Fruit fly (Drosophila melanogaster) whole organism, embryonic: ENCODE data around the gene APP-BP1.

Experiments
- CG10431 ChIP-seq: fragments of 200-800 bp; sonication (Bioruptor generic); optimal IDR thresholded peaks from 3 replicates; lab custom pipeline; 2018; ENCODE audit warnings: missing biosample characterization, mild to moderate bottlenecking, missing genetic modification characterization
- CG11093 ChIP-seq: fragments of 200-800 bp; sonication (Bioruptor generic); IDR thresholded peaks from 3 replicates; pipeline ENCODE4 v1.3.6; 2022; ENCODE audit warnings: missing biosample characterization, missing genetic modification characterization
- CG11695 ChIP-seq: fragments of 200-800 bp; sonication (Bioruptor generic); IDR thresholded peaks from 3 replicates; pipeline ENCODE4 v1.3.6; 2022; ENCODE audit warnings: missing biosample characterization, missing genetic modification characterization
- CG11696 ChIP-seq: fragments of 200-800 bp; sonication (Bioruptor generic); IDR thresholded peaks from 2 replicates; pipeline ENCODE4 v1.3.6; 2022; ENCODE audit warnings: missing biosample characterization, missing genetic modification characterization
- CG12071 ChIP-seq: fragments of 200-800 bp; sonication (Bioruptor generic); optimal IDR thresholded peaks from 3 replicates; lab custom pipeline; 2018; ENCODE audit warnings: missing biosample characterization, mild to moderate bottlenecking, missing genetic modification characterization
- CG13296 ChIP-seq: fragments of 200-800 bp; sonication (Bioruptor generic); optimal IDR thresholded peaks from 3 replicates; lab custom pipeline; 2018; ENCODE audit warnings: missing biosample characterization, mild to moderate bottlenecking, missing genetic modification characterization
- CG13894 ChIP-seq: fragments of 200-800 bp; sonication (Bioruptor generic); optimal IDR thresholded peaks from 3 replicates; lab custom pipeline; 2018; ENCODE audit warnings: missing biosample characterization, mild to moderate bottlenecking, missing genetic modification characterization, moderate library complexity
- CG14710 ChIP-seq: fragments of 200-800 bp; sonication (Bioruptor generic); optimal IDR thresholded peaks from 3 replicates; lab custom pipeline; 2019; ENCODE audit warnings: missing biosample characterization, mild to moderate bottlenecking, missing genetic modification characterization, moderate library complexity
- CG15011 ChIP-seq: fragments of 200-800 bp; sonication (Bioruptor generic); optimal IDR thresholded peaks from 3 replicates; lab custom pipeline; 2018; ENCODE audit warnings: missing biosample characterization, mild to moderate bottlenecking, missing genetic modification characterization
- CG15601 ChIP-seq: fragments of 200-800 bp; sonication (Bioruptor generic); optimal IDR thresholded peaks from 3 replicates; lab custom pipeline; 2019; ENCODE audit warnings: missing biosample characterization, mild to moderate bottlenecking, missing genetic modification characterization, moderate library complexity
- CG1603 ChIP-seq: fragments of 200-800 bp; sonication (Bioruptor generic); optimal IDR thresholded peaks from 2 replicates; lab custom pipeline; 2019; ENCODE audit warnings: missing biosample characterization, mild to moderate bottlenecking, missing genetic modification characterization, moderate library complexity
- CG17328 ChIP-seq: fragments of 200-800 bp; sonication (Bioruptor generic); IDR thresholded peaks from 2 replicates; pipeline ENCODE4 v1.3.6; 2022; ENCODE audit warnings: missing biosample characterization, missing genetic modification characterization
- CG17361 ChIP-seq: fragments of 200-800 bp; sonication (Bioruptor generic); IDR thresholded peaks from 3 replicates; pipeline ENCODE4 v1.3.6; 2022; ENCODE audit warnings: missing biosample characterization, missing genetic modification characterization
- CG17568 ChIP-seq: fragments of 200-800 bp; sonication (Bioruptor generic); optimal IDR thresholded peaks from 2 replicates; lab custom pipeline; 2018; ENCODE audit warnings: missing biosample characterization, mild to moderate bottlenecking, missing genetic modification characterization, moderate library complexity
- CG1792 ChIP-seq: fragments of 200-800 bp; sonication (Bioruptor generic); optimal IDR thresholded peaks from 2 replicates; lab custom pipeline; 2016; ENCODE audit warnings: missing biosample characterization, missing genetic modification characterization
- CG30431 ChIP-seq: fragments of 200-800 bp; sonication (Bioruptor generic); optimal IDR thresholded peaks from 2 replicates; lab custom pipeline; 2017; ENCODE audit warnings: missing biosample characterization, missing genetic modification characterization
- CG43689 ChIP-seq: fragments of 200-800 bp; sonication (Bioruptor generic); IDR thresholded peaks from 2 replicates; pipeline ENCODE4 v1.3.6; 2022; ENCODE audit warnings: missing biosample characterization, missing genetic modification characterization
- CG7271 ChIP-seq: fragments of 200-800 bp; sonication (Bioruptor generic); optimal IDR thresholded peaks from 2 replicates; lab custom pipeline; 2018; ENCODE audit warnings: missing biosample characterization, mild to moderate bottlenecking, missing genetic modification characterization, moderate library complexity
- CG8924 ChIP-seq: fragments of 200-800 bp; optimal IDR thresholded peaks from 3 replicates; lab custom pipeline; 2019; ENCODE audit warnings: missing biosample characterization, mild to moderate bottlenecking, missing genetic modification characterization, moderate library complexity
- CG9437 ChIP-seq: fragments of 200-800 bp; sonication (Bioruptor generic); optimal IDR thresholded peaks from 2 replicates; lab custom pipeline; 2018; ENCODE audit warnings: missing biosample characterization, mild to moderate bottlenecking, missing genetic modification characterization
- D ChIP-seq, 2 experiments: fragments of 200-800 bp in 1 of 2; fragments of >200 bp in 1 of 2; sonication (Bioruptor generic) in 1 of 2; optimal IDR thresholded peaks; 2 replicates in 1 of 2; 3 replicates in 1 of 2; lab custom pipeline; 2017; ENCODE audit warnings: mild to moderate bottlenecking in 1 of 2, missing biosample characterization in 1 of 2, missing genetic modification characterization in 1 of 2, missing genetic modification reagents in 1 of 2
- Dip3 ChIP-seq: fragments of 200-800 bp; sonication (Bioruptor generic); optimal IDR thresholded peaks from 3 replicates; lab custom pipeline; 2016; ENCODE audit warnings: missing biosample characterization, missing genetic modification characterization
- Dp ChIP-seq: fragments of 200-800 bp; sonication (Bioruptor generic); optimal IDR thresholded peaks from 2 replicates; lab custom pipeline; 2018; ENCODE audit warnings: missing biosample characterization, mild to moderate bottlenecking, missing genetic modification characterization, moderate library complexity
- E2f2 ChIP-seq: fragments of 200-800 bp; sonication (Bioruptor generic); IDR thresholded peaks from 2 replicates; pipeline ENCODE4 v1.3.6; 2022; ENCODE audit warnings: missing biosample characterization, missing genetic modification characterization
- Elba2 ChIP-seq: fragments of 200-800 bp; sonication (Bioruptor generic); optimal IDR thresholded peaks from 3 replicates; lab custom pipeline; 2016; ENCODE audit warnings: missing biosample characterization, missing genetic modification characterization
- HLH4C ChIP-seq: fragments of 200-800 bp; sonication (Bioruptor generic); IDR thresholded peaks from 3 replicates; pipeline ENCODE4 v1.3.6; 2022; ENCODE audit warnings: missing biosample characterization, missing genetic modification characterization; ENCODE audit not compliant: partially characterized antibody
- Lhr ChIP-seq: fragments of 200-800 bp; sonication (Bioruptor generic); optimal IDR thresholded peaks from 3 replicates; lab custom pipeline; 2017; ENCODE audit warnings: mild to moderate bottlenecking, missing biosample characterization, missing genetic modification reagents, missing genetic modification characterization
- Lim3 ChIP-seq: fragments of 200-800 bp; sonication (Bioruptor generic); IDR thresholded peaks from 2 replicates; pipeline ENCODE4 v1.3.6; 2022; ENCODE audit warnings: missing biosample characterization, missing genetic modification characterization
- Mes4 ChIP-seq: fragments of 200-800 bp; sonication (Bioruptor generic); optimal IDR thresholded peaks from 2 replicates; lab custom pipeline; 2016; ENCODE audit warnings: missing biosample characterization, missing genetic modification characterization
- Sry-β ChIP-seq: fragments of 200-800 bp; sonication (Bioruptor generic); optimal IDR thresholded peaks from 2 replicates; lab custom pipeline; 2018; ENCODE audit warnings: missing biosample characterization, mild to moderate bottlenecking, missing genetic modification characterization, moderate library complexity
- Ssrp ChIP-seq: fragments of 200-800 bp; sonication (Bioruptor generic); optimal IDR thresholded peaks from 2 replicates; lab custom pipeline; 2018; ENCODE audit warnings: missing biosample characterization, mild to moderate bottlenecking, missing genetic modification characterization, moderate library complexity
- Stat92E ChIP-seq, 3 experiments: fragments of >200 bp in 2 of 3; fragments of 200-800 bp in 1 of 3; sonication (Bioruptor generic) in 1 of 3; optimal IDR thresholded peaks; 2 replicates each; lab custom pipeline; 2017 to 2019; ENCODE audit warnings: missing biosample characterization in 3 of 3, missing genetic modification characterization in 3 of 3, mild to moderate bottlenecking in 1 of 3, moderate library complexity in 1 of 3
- Vsx1 ChIP-seq: fragments of 200-800 bp; sonication (Bioruptor generic); optimal IDR thresholded peaks from 2 replicates; lab custom pipeline; 2017; ENCODE audit warnings: missing biosample characterization, mild to moderate bottlenecking, missing genetic modification characterization, missing genetic modification reagents
- abd-A ChIP-seq: fragments of 200-800 bp; sonication (Bioruptor generic); optimal IDR thresholded peaks from 3 replicates; lab custom pipeline; 2019; ENCODE audit warnings: missing biosample characterization, mild to moderate bottlenecking, missing genetic modification characterization, moderate library complexity
- al ChIP-seq: fragments of 200-800 bp; sonication (Bioruptor generic); IDR thresholded peaks from 2 replicates; pipeline ENCODE4 v1.3.6; 2022; ENCODE audit warnings: missing biosample characterization, missing genetic modification characterization
- aop ChIP-seq: fragments of 200-800 bp; sonication (Bioruptor generic); IDR thresholded peaks from 2 replicates; pipeline ENCODE4 v1.3.6; 2022; ENCODE audit warnings: missing biosample characterization, missing genetic modification characterization
- btn ChIP-seq: fragments of 200-800 bp; sonication (Bioruptor generic); optimal IDR thresholded peaks from 2 replicates; lab custom pipeline; 2016; ENCODE audit warnings: missing biosample characterization, missing genetic modification characterization
- cato ChIP-seq: fragments of 200-800 bp; sonication (Bioruptor generic); optimal IDR thresholded peaks from 2 replicates; lab custom pipeline; 2016; ENCODE audit warnings: missing biosample characterization, missing genetic modification characterization, borderline replicate concordance
- corto ChIP-seq: fragments of 200-800 bp; sonication (Bioruptor generic); optimal IDR thresholded peaks from 2 replicates; lab custom pipeline; 2016; ENCODE audit warnings: missing biosample characterization, mild to moderate bottlenecking, missing genetic modification characterization, moderate library complexity
- dysf ChIP-seq: fragments of 200-800 bp; sonication (Bioruptor generic); IDR thresholded peaks from 3 replicates; pipeline ENCODE4 v1.3.6; 2022; ENCODE audit warnings: missing biosample characterization, missing genetic modification characterization
- fu2 ChIP-seq: fragments of 200-800 bp; sonication (Bioruptor generic); optimal IDR thresholded peaks from 2 replicates; lab custom pipeline; 2016; ENCODE audit warnings: missing biosample characterization, missing genetic modification characterization
- klu ChIP-seq: fragments of 200-800 bp; sonication (Bioruptor generic); IDR thresholded peaks from 2 replicates; pipeline ENCODE4 v1.3.6; 2022; ENCODE audit warnings: missing biosample characterization, missing genetic modification characterization
- prd ChIP-seq, 3 experiments: fragments of >200 bp in 2 of 3; fragments of 200-800 bp in 1 of 3; sonication (Bioruptor generic) in 1 of 3; optimal IDR thresholded peaks in 2 of 3; IDR thresholded peaks in 1 of 3; 2 replicates in 2 of 3; 3 replicates in 1 of 3; pipeline versions ENCODE4 v1.3.6 to Lab custom; 2017 to 2022; ENCODE audit warnings: missing biosample characterization in 1 of 3, missing genetic modification characterization in 1 of 3
- row ChIP-seq: fragments of 200-800 bp; sonication (Bioruptor generic); IDR thresholded peaks from 3 replicates; pipeline ENCODE4 v1.3.6; 2022; ENCODE audit warnings: missing biosample characterization, missing genetic modification characterization
- sd ChIP-seq: fragments of 200-800 bp; sonication (Bioruptor generic); optimal IDR thresholded peaks from 3 replicates; lab custom pipeline; 2018; ENCODE audit warnings: missing biosample characterization, mild to moderate bottlenecking, missing genetic modification characterization, moderate library complexity
- sima ChIP-seq: fragments of 200-800 bp; sonication (Bioruptor generic); optimal IDR thresholded peaks from 2 replicates; lab custom pipeline; 2016; ENCODE audit warnings: missing biosample characterization, missing genetic modification characterization
- sr ChIP-seq: fragments of 200-800 bp; sonication (Bioruptor generic); IDR thresholded peaks from 3 replicates; pipeline ENCODE4 v1.3.6; 2022; ENCODE audit warnings: missing biosample characterization, missing genetic modification characterization
- tna ChIP-seq: fragments of 200-800 bp; sonication (Bioruptor generic); IDR thresholded peaks from 2 replicates; pipeline ENCODE4 v1.3.6; 2022; ENCODE audit warnings: missing biosample characterization, missing genetic modification characterization; ENCODE audit not compliant: partially characterized antibody
- z ChIP-seq: fragments of 200-800 bp; sonication (Bioruptor generic); IDR thresholded peaks from 3 replicates; pipeline ENCODE4 v1.3.6; 2022; ENCODE audit warnings: missing biosample characterization, missing genetic modification characterization

APP-BP1 gene

dm6 chr3L:11119901-11120418 lies 21.7 kb downstream of the APP-BP1 start (continued):
- TF ChIP-seq btn (GFP tag; lab: Kevin White, UChicago) (no peak), CG10431 (GFP tag; lab: Kevin White, UChicago) (peak; percentile 40), sr (GFP tag; lab: Robert Waterston, UW) (peak; percentile 37; the same call in 1 of the 3 replicates), Mes4 (GFP tag; lab: Kevin White, UChicago) (no peak), CG8924 (tag; lab: Kevin White, UChicago) (peak; percentile 46), Dp (no peak), HLH4C (GFP tag; lab: Robert Waterston, UW) (no peak), CG9437 (GFP tag; lab: Kevin White, UChicago) (no peak), CG13894 (peak; percentile 84), Lhr (GFP tag; lab: Kevin White, UChicago) (no peak), CG7271 (peak; percentile 33), corto (GFP tag; lab: Kevin White, UChicago) (peak; percentile 63), Vsx1 (GFP tag; lab: Kevin White, UChicago) (peak; percentile 57), CG11093 (GFP tag; lab: Robert Waterston, UW) (no peak), CG13296 (GFP tag; lab: Kevin White, UChicago) (peak; percentile 64), Lim3 (no peak), CG17568 (GFP tag; lab: Kevin White, UChicago) (peak; percentile 22), CG12071 (GFP tag; lab: Kevin White, UChicago) (peak; percentile 68), sd (tag; lab: Kevin White, UChicago) (peak; percentile 80), klu (GFP tag; lab: Robert Waterston, UW) (no peak), CG1603 (tag; lab: Kevin White, UChicago) (peak; percentile 41), tna (no peak), Sry-β (GFP tag; lab: Kevin White, UChicago) (no peak), E2f2 (GFP tag; lab: Robert Waterston, UW) (peak; percentile 17; the same call in 1 of the 2 replicates), fu2 (no peak), CG30431 (GFP tag; lab: Kevin White, UChicago) (no peak), CG14710 (tag; lab: Kevin White, UChicago) (no peak), Stat92E (GFP tag; optimal IDR thresholded peaks at IDR 0.05; lab: Kevin White, UChicago) (peak in 1 of 3 experiments; percentile 90), row (GFP tag; lab: Robert Waterston, UW) (no peak; the same call in 2 of the 3 replicates), al (no peak), z (GFP tag; lab: Robert Waterston, UW) (peak; percentile 40; the same call in 1 of the 3 replicates), Elba2 (GFP tag; lab: Kevin White, UChicago) (peak; percentile 51), Ssrp (tag; lab: Kevin White, UChicago) (no peak)

- no peak for TF ChIP-seq Dip3 (GFP tag; lab: Kevin White, UChicago)
- TF ChIP-seq dysf (GFP tag; lab: Robert Waterston, UW): no peak
- TF ChIP-seq CG43689: no peak
- TF ChIP-seq Dp: peak; percentile 51
- no peak for TF ChIP-seq CG1792 (GFP tag; lab: Kevin White, UChicago)
- no peak for TF ChIP-seq aop
- no peak for TF ChIP-seq cato (GFP tag; lab: Kevin White, UChicago)
- no peak for TF ChIP-seq CG15011 (GFP tag; lab: Kevin White, UChicago)
- no peak for TF ChIP-seq abd-A (tag; lab: Kevin White, UChicago)
- TF ChIP-seq CG11696 (GFP tag; lab: Robert Waterston, UW): no peak
- TF ChIP-seq D (optimal IDR thresholded peaks at IDR 0.05; lab: Kevin White, UChicago): no peak
- no peak for TF ChIP-seq D (GFP tag; optimal IDR thresholded peaks at IDR 0.05; lab: Kevin White, UChicago)
- no peak for TF ChIP-seq CG15601 (tag; lab: Kevin White, UChicago)
- no peak for TF ChIP-seq CG17361
- no peak for TF ChIP-seq prd (optimal IDR thresholded peaks at IDR 0.05; lab: Kevin White, UChicago)
- no peak for TF ChIP-seq prd (GFP tag; IDR thresholded peaks at IDR 0.05; lab: Robert Waterston, UW)
- TF ChIP-seq CG17328 (GFP tag; lab: Robert Waterston, UW): no peak
- TF ChIP-seq sima (GFP tag; lab: Kevin White, UChicago): no peak
- TF ChIP-seq CG11695 (GFP tag; lab: Robert Waterston, UW): 0 out of 3 replicates have a peak, but pooled peaks have one; percentile 21
Measured at dm6 chr3L:11120419-11120958, 22.3 kb downstream of the APP-BP1 start, which contains the start of the genes FoxK and mRpL2. TSS of gene FoxK (minus strand) at chr3L:11120783. TSS of gene mRpL2 (plus strand) at chr3L:11120847.
